Worm (Caenorhabditis elegans): ENCODE results near the gene gldi-11.
A peak's percentile ranks its signal among the peaks of the same experiment; 100 is the strongest.

gldi-11 gene

DNA sequence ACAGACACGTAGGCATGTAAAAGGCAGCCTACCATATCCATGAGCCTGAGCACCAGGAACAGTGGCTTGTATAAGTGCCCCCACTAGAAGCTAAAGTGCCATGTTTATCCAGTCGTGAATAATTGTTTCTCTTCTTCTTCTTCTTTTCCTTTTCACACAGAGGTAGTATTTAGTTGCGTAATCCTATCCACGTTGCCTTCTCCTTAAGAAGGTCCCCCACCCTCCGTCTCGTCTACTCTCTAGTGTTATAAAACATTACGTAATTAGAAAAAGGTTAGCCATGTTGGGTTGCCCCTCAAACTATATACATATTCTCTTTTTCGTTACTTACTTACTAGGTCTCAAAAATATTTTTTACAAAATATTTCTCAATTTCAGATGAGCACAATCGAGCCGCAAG is 41.1 kb upstream of the gldi-11 start:
- TF ChIP-seq skn-1 (tag; optimal IDR thresholded peaks at IDR 0.05) = no peak
- no peak for TF ChIP-seq peb-1 (tag; optimal IDR thresholded peaks at IDR 0.05)
- no peak for TF ChIP-seq mbf-1 (tag; optimal IDR thresholded peaks at IDR 0.05)
- no peak for TF ChIP-seq nhr-11 (tag; optimal IDR thresholded peaks at IDR 0.05)
- no peak for TF ChIP-seq ceh-16 (tag; optimal IDR thresholded peaks at IDR 0.05)
- no peak for TF ChIP-seq sma-3 (GFP tag; optimal IDR thresholded peaks at IDR 0.05)
- TF ChIP-seq ama-1 (optimal IDR thresholded peaks at IDR 0.05) = no peak

ce11 chrII:4985961-4986503 is 40.4 kb upstream of the gldi-11 start:
- no peak for TF ChIP-seq nhr-6 (tag; optimal IDR thresholded peaks at IDR 0.05)
- TF ChIP-seq nhr-23 (tag; optimal IDR thresholded peaks at IDR 0.05) = no peak
- no peak for TF ChIP-seq ama-1 (optimal IDR thresholded peaks at IDR 0.05)
- TF ChIP-seq nhr-25 (tag; optimal IDR thresholded peaks at IDR 0.05) = peak; percentile 32
- no peak for TF ChIP-seq lin-39 (tag; optimal IDR thresholded peaks at IDR 0.05)
- no peak for TF ChIP-seq blmp-1 (tag; optimal IDR thresholded peaks at IDR 0.05; ENCODE audit: insufficient read depth)
- TF ChIP-seq aly-2 (tag; optimal IDR thresholded peaks at IDR 0.05) = no peak
- peak; percentile 40 for TF ChIP-seq nhr-129 (tag; optimal IDR thresholded peaks at IDR 0.05)
- TF ChIP-seq ceh-16 (tag; optimal IDR thresholded peaks at IDR 0.05) = peak; percentile 58
- TF ChIP-seq sma-9 (GFP tag; optimal IDR thresholded peaks at IDR 0.05) = peak; percentile 49
- TF ChIP-seq sma-9 (tag; optimal IDR thresholded peaks at IDR 0.05) = no peak
- TF ChIP-seq lin-11 (tag; optimal IDR thresholded peaks at IDR 0.05) = no peak

ce11 chrII:4984151-4984550 is 38.6 kb upstream of the gldi-11 start:
- TF ChIP-seq blmp-1 (tag; optimal IDR thresholded peaks at IDR 0.05; ENCODE audit: insufficient read depth) = no peak

ce11 chrII:4981682-4982404 is 36.3 kb upstream of the gldi-11 start:
- TF ChIP-seq nhr-23 (tag; optimal IDR thresholded peaks at IDR 0.05) = no peak
- TF ChIP-seq nhr-129 (tag; optimal IDR thresholded peaks at IDR 0.05) = no peak
- TF ChIP-seq elt-1 (tag; optimal IDR thresholded peaks at IDR 0.05) = peak; percentile 16
- TF ChIP-seq unc-55 (GFP tag; optimal IDR thresholded peaks at IDR 0.05) = no peak
- TF ChIP-seq fos-1 (tag; optimal IDR thresholded peaks at IDR 0.05) = no peak
- TF ChIP-seq ama-1 (optimal IDR thresholded peaks at IDR 0.05) = no peak
- peak; percentile 90 for TF ChIP-seq ceh-16 (tag; optimal IDR thresholded peaks at IDR 0.05)
- TF ChIP-seq sma-9 (GFP tag; optimal IDR thresholded peaks at IDR 0.05) = no peak
- no peak for TF ChIP-seq sma-9 (tag; optimal IDR thresholded peaks at IDR 0.05)

- no peak for TF ChIP-seq zag-1 (tag; optimal IDR thresholded peaks at IDR 0.05)
- TF ChIP-seq ama-1 (optimal IDR thresholded peaks at IDR 0.05) = no peak
- TF ChIP-seq R02D3.7 (tag; optimal IDR thresholded peaks at IDR 0.05) = no peak
- TF ChIP-seq aly-2 (tag; optimal IDR thresholded peaks at IDR 0.05) = no peak
- no peak for TF ChIP-seq nhr-129 (tag; optimal IDR thresholded peaks at IDR 0.05)
- TF ChIP-seq unc-55 (GFP tag; optimal IDR thresholded peaks at IDR 0.05) = no peak
- no peak for TF ChIP-seq nhr-77 (tag; optimal IDR thresholded peaks at IDR 0.05)
- TF ChIP-seq ztf-11 (tag; optimal IDR thresholded peaks at IDR 0.05) = no peak
- TF ChIP-seq ceh-82 (tag; optimal IDR thresholded peaks at IDR 0.05) = no peak
- TF ChIP-seq dmd-4 (tag; optimal IDR thresholded peaks at IDR 0.05) = no peak
- no peak for TF ChIP-seq sem-4 (tag; optimal IDR thresholded peaks at IDR 0.05)
- no peak for TF ChIP-seq nhr-25 (tag; optimal IDR thresholded peaks at IDR 0.05)
- no peak for TF ChIP-seq elt-3 (tag; optimal IDR thresholded peaks at IDR 0.05)
- TF ChIP-seq lin-11 (tag; optimal IDR thresholded peaks at IDR 0.05) = no peak
- no peak for TF ChIP-seq ZK546.5 (tag; optimal IDR thresholded peaks at IDR 0.05)
- TF ChIP-seq nhr-12 (tag; optimal IDR thresholded peaks at IDR 0.05) = no peak
- no peak for TF ChIP-seq peb-1 (tag; optimal IDR thresholded peaks at IDR 0.05)
- TF ChIP-seq skn-1 (tag; optimal IDR thresholded peaks at IDR 0.05) = no peak
- TF ChIP-seq elt-1 (tag; optimal IDR thresholded peaks at IDR 0.05) = no peak
- no peak for TF ChIP-seq snpc-4 (tag; optimal IDR thresholded peaks at IDR 0.05)
Measured at ce11 chrII:4975311-4975710, 29.7 kb upstream of the gldi-11 start.

ce11 chrII:4974448-4974951 is 28.9 kb upstream of the gldi-11 start:
- no peak for TF ChIP-seq mdl-1 (tag; optimal IDR thresholded peaks at IDR 0.05)
